Fruit fly (Drosophila melanogaster) whole organism, embryonic: ENCODE data around the gene CG42494.

Experiments
- Abd-B ChIP-seq: fragments of 200-800 bp; sonication (Bioruptor generic); optimal IDR thresholded peaks from 2 replicates; lab custom pipeline; 2018; ENCODE audit warnings: missing biosample characterization, mild to moderate bottlenecking, missing genetic modification characterization, moderate library complexity
- B-H1 ChIP-seq: fragments of 200-800 bp; sonication (Bioruptor generic); IDR thresholded peaks from 3 replicates; pipeline ENCODE4 v1.3.6; 2022; ENCODE audit warnings: missing biosample characterization, missing genetic modification characterization
- Bgb ChIP-seq: fragments of 200-800 bp; sonication (Bioruptor generic); IDR thresholded peaks from 2 replicates; pipeline ENCODE4 v1.3.6; 2022; ENCODE audit warnings: missing biosample characterization, missing genetic modification characterization; ENCODE audit not compliant: partially characterized antibody
- CG10274 ChIP-seq: fragments of 200-800 bp; sonication (Bioruptor generic); optimal IDR thresholded peaks from 3 replicates; lab custom pipeline; 2017; ENCODE audit warnings: missing biosample characterization, mild to moderate bottlenecking, missing genetic modification characterization
- CG11398 ChIP-seq: fragments of 200-800 bp; sonication (Bioruptor generic); optimal IDR thresholded peaks from 2 replicates; lab custom pipeline; 2016; ENCODE audit warnings: missing biosample characterization, missing genetic modification characterization
- CG12769 ChIP-seq: fragments of 200-800 bp; sonication (Bioruptor generic); optimal IDR thresholded peaks from 2 replicates; lab custom pipeline; 2019; ENCODE audit warnings: missing biosample characterization, mild to moderate bottlenecking, missing genetic modification characterization, moderate library complexity
- CG13775 ChIP-seq: fragments of 200-800 bp; sonication (Bioruptor generic); optimal IDR thresholded peaks from 3 replicates; lab custom pipeline; 2017; ENCODE audit warnings: missing biosample characterization, mild to moderate bottlenecking, missing genetic modification characterization
- CG14050 ChIP-seq: fragments of 200-800 bp; sonication (Bioruptor generic); IDR thresholded peaks from 3 replicates; pipeline ENCODE4 v1.3.6; 2022; ENCODE audit warnings: missing biosample characterization, missing genetic modification characterization
- CG1529 ChIP-seq: fragments of 200-800 bp; sonication (Bioruptor generic); optimal IDR thresholded peaks from 3 replicates; lab custom pipeline; 2018; ENCODE audit warnings: missing biosample characterization, missing genetic modification characterization
- CG1603 ChIP-seq: fragments of 200-800 bp; sonication (Bioruptor generic); optimal IDR thresholded peaks from 2 replicates; lab custom pipeline; 2019; ENCODE audit warnings: missing biosample characterization, mild to moderate bottlenecking, missing genetic modification characterization, moderate library complexity
- CG17612 ChIP-seq: fragments of 200-800 bp; sonication (Bioruptor generic); IDR thresholded peaks from 2 replicates; pipeline ENCODE4 v1.3.6; 2022; ENCODE audit warnings: missing biosample characterization, missing genetic modification characterization
- CG2120 ChIP-seq: fragments of 200-800 bp; sonication (Bioruptor generic); optimal IDR thresholded peaks from 3 replicates; lab custom pipeline; 2016; ENCODE audit warnings: missing biosample characterization, missing genetic modification characterization
- CG3065 ChIP-seq: fragments of 200-800 bp; sonication (Bioruptor generic); optimal IDR thresholded peaks from 2 replicates; lab custom pipeline; 2016; ENCODE audit warnings: missing biosample characterization, missing genetic modification characterization
- CG32767 ChIP-seq: fragments of 200-800 bp; sonication (Bioruptor generic); IDR thresholded peaks from 2 replicates; pipeline ENCODE4 v1.3.6; 2022; ENCODE audit warnings: missing biosample characterization, missing genetic modification characterization
- CG33213 ChIP-seq: fragments of 200-800 bp; sonication (Bioruptor generic); optimal IDR thresholded peaks from 3 replicates; lab custom pipeline; 2016; ENCODE audit warnings: missing biosample characterization, missing genetic modification characterization
- CG4360 ChIP-seq: fragments of 200-800 bp; sonication (Bioruptor generic); IDR thresholded peaks from 2 replicates; pipeline ENCODE4 v1.3.6; 2022; ENCODE audit warnings: missing biosample characterization, missing genetic modification characterization
- CG4820 ChIP-seq: fragments of 200-800 bp; sonication (Bioruptor generic); optimal IDR thresholded peaks from 3 replicates; lab custom pipeline; 2016; ENCODE audit warnings: missing biosample characterization, missing genetic modification characterization
- CG6854 ChIP-seq: fragments of 200-800 bp; sonication (Bioruptor generic); optimal IDR thresholded peaks from 3 replicates; lab custom pipeline; 2017; ENCODE audit warnings: missing biosample characterization, mild to moderate bottlenecking, missing genetic modification characterization
- CG7357 ChIP-seq: fragments of 200-800 bp; sonication (Bioruptor generic); IDR thresholded peaks from 3 replicates; pipeline ENCODE4 v1.3.6; 2022; ENCODE audit warnings: missing biosample characterization, missing genetic modification characterization
- CG7372 ChIP-seq: fragments of 200-800 bp; sonication (Bioruptor generic); IDR thresholded peaks from 2 replicates; pipeline ENCODE4 v1.3.6; 2022; ENCODE audit warnings: missing biosample characterization, missing genetic modification characterization
- CG7928 ChIP-seq: fragments of 200-800 bp; sonication (Bioruptor generic); optimal IDR thresholded peaks from 2 replicates; lab custom pipeline; 2017; ENCODE audit warnings: missing biosample characterization, mild to moderate bottlenecking, missing genetic modification characterization
- CG8765 ChIP-seq: fragments of 200-800 bp; sonication (Bioruptor generic); IDR thresholded peaks from 2 replicates; pipeline ENCODE4 v1.3.6; 2022; ENCODE audit warnings: missing biosample characterization, missing genetic modification characterization
- CG8944 ChIP-seq: fragments of 200-800 bp; sonication (Bioruptor generic); optimal IDR thresholded peaks from 3 replicates; lab custom pipeline; 2016; ENCODE audit warnings: missing biosample characterization, missing genetic modification characterization
- CG9932 ChIP-seq: fragments of 200-800 bp; sonication (Bioruptor generic); IDR thresholded peaks from 2 replicates; pipeline ENCODE4 v1.3.6; 2022; ENCODE audit warnings: missing biosample characterization, missing genetic modification characterization
- D19A ChIP-seq: fragments of 200-800 bp; optimal IDR thresholded peaks from 3 replicates; lab custom pipeline; 2019; ENCODE audit warnings: missing biosample characterization, mild to moderate bottlenecking, missing genetic modification characterization, moderate library complexity
- Dbx ChIP-seq: fragments of 200-800 bp; sonication (Bioruptor generic); IDR thresholded peaks from 3 replicates; pipeline ENCODE4 v1.3.6; 2022; ENCODE audit warnings: missing biosample characterization, missing genetic modification characterization
- Dfd ChIP-seq, 2 experiments: fragments of >200 bp; optimal IDR thresholded peaks; 2 replicates each; lab custom pipeline; 2017; ENCODE audit warnings: missing biosample characterization in 2 of 2, missing genetic modification characterization in 2 of 2
- Gug ChIP-seq: fragments of 200-800 bp; sonication (Bioruptor generic); IDR thresholded peaks from 4 replicates; pipeline ENCODE4 v1.3.6; 2022; ENCODE audit warnings: missing biosample characterization, missing genetic modification characterization
- H15 ChIP-seq: fragments of 200-800 bp; sonication (Bioruptor generic); IDR thresholded peaks from 3 replicates; pipeline ENCODE4 v1.3.6; 2022; ENCODE audit warnings: missing biosample characterization, missing genetic modification characterization
- Hr51 ChIP-seq, 2 experiments: fragments of 200-800 bp; sonication (Bioruptor generic); optimal IDR thresholded peaks; 2 replicates in 1 of 2; 3 replicates in 1 of 2; lab custom pipeline; 2016 to 2018; ENCODE audit warnings: missing biosample characterization in 2 of 2, missing genetic modification characterization in 2 of 2, mild to moderate bottlenecking in 1 of 2, moderate library complexity in 1 of 2
- Oli ChIP-seq: fragments of 200-800 bp; sonication (Bioruptor generic); optimal IDR thresholded peaks from 2 replicates; lab custom pipeline; 2018; ENCODE audit warnings: missing biosample characterization, mild to moderate bottlenecking, missing genetic modification characterization, moderate library complexity
- Opbp ChIP-seq: fragments of 200-800 bp; sonication (Bioruptor generic); IDR thresholded peaks from 3 replicates; pipeline ENCODE4 v1.3.6; 2022; ENCODE audit warnings: missing biosample characterization, missing genetic modification characterization; ENCODE audit not compliant: partially characterized antibody
- PHDP ChIP-seq: fragments of 200-800 bp; sonication (Bioruptor generic); optimal IDR thresholded peaks from 3 replicates; lab custom pipeline; 2018; ENCODE audit warnings: missing biosample characterization, mild to moderate bottlenecking, missing genetic modification characterization, moderate library complexity
- Ravus ChIP-seq: fragments of 200-800 bp; sonication (Bioruptor generic); IDR thresholded peaks from 2 replicates; pipeline ENCODE4 v1.3.6; 2022; ENCODE audit warnings: missing biosample characterization, missing genetic modification characterization
- bowl ChIP-seq: fragments of 200-800 bp; sonication (Bioruptor generic); IDR thresholded peaks from 2 replicates; pipeline ENCODE4 v1.3.6; 2022; ENCODE audit warnings: missing biosample characterization, missing genetic modification characterization
- br ChIP-seq: fragments of >200 bp; optimal IDR thresholded peaks from 2 replicates; lab custom pipeline; 2017
- cas ChIP-seq: fragments of 200-800 bp; sonication (Bioruptor generic); IDR thresholded peaks from 2 replicates; pipeline ENCODE4 v1.3.6; 2022; ENCODE audit warnings: missing biosample characterization, missing genetic modification characterization
- dati ChIP-seq: fragments of 200-800 bp; sonication (Bioruptor generic); IDR thresholded peaks from 2 replicates; pipeline ENCODE4 v1.3.6; 2022; ENCODE audit warnings: missing biosample characterization, missing genetic modification characterization
- en ChIP-seq: fragments of 200-800 bp; sonication (Bioruptor generic); optimal IDR thresholded peaks from 2 replicates; lab custom pipeline; 2016; ENCODE audit warnings: missing biosample characterization, missing genetic modification characterization
- gt ChIP-seq: fragments of 200-800 bp; sonication (Bioruptor generic); IDR thresholded peaks from 2 replicates; pipeline ENCODE4 v1.3.6; 2022; ENCODE audit warnings: missing biosample characterization, missing genetic modification characterization
- hb ChIP-seq: fragments of 200-800 bp; sonication (Bioruptor generic); IDR thresholded peaks from 3 replicates; pipeline ENCODE4 v1.3.6; 2022; ENCODE audit warnings: missing biosample characterization, missing genetic modification characterization; ENCODE audit not compliant: partially characterized antibody
- jigr1 ChIP-seq: fragments of 200-800 bp; sonication (Bioruptor generic); IDR thresholded peaks from 3 replicates; pipeline ENCODE4 v1.3.6; 2022; ENCODE audit warnings: missing biosample characterization, missing genetic modification characterization
- klu ChIP-seq: fragments of 200-800 bp; sonication (Bioruptor generic); IDR thresholded peaks from 2 replicates; pipeline ENCODE4 v1.3.6; 2022; ENCODE audit warnings: missing biosample characterization, missing genetic modification characterization
- lab ChIP-seq: fragments of 200-800 bp; sonication (Bioruptor generic); optimal IDR thresholded peaks from 3 replicates; lab custom pipeline; 2017; ENCODE audit warnings: missing biosample characterization, missing genetic modification characterization, mild to moderate bottlenecking, moderate library complexity, missing genetic modification reagents
- odd ChIP-seq: fragments of 200-800 bp; sonication (Bioruptor generic); optimal IDR thresholded peaks from 2 replicates; lab custom pipeline; 2017; ENCODE audit warnings: missing biosample characterization, mild to moderate bottlenecking, missing genetic modification characterization
- row ChIP-seq: fragments of 200-800 bp; sonication (Bioruptor generic); IDR thresholded peaks from 3 replicates; pipeline ENCODE4 v1.3.6; 2022; ENCODE audit warnings: missing biosample characterization, missing genetic modification characterization
- sens ChIP-seq: fragments of 200-800 bp; sonication (Bioruptor generic); peaks from one replicate; lab custom pipeline; 2016; ENCODE audit warnings: missing biosample characterization, missing genetic modification characterization
- sqz ChIP-seq: fragments of 200-800 bp; sonication (Bioruptor generic); optimal IDR thresholded peaks from 3 replicates; lab custom pipeline; 2018; ENCODE audit warnings: missing biosample characterization, mild to moderate bottlenecking, missing genetic modification characterization
- tin ChIP-seq: fragments of 200-800 bp; sonication (Bioruptor generic); optimal IDR thresholded peaks from 3 replicates; lab custom pipeline; 2016; ENCODE audit warnings: missing biosample characterization, missing genetic modification characterization
- wdn ChIP-seq: fragments of 200-800 bp; sonication (Bioruptor generic); IDR thresholded peaks from 2 replicates; pipeline ENCODE4 v1.3.6; 2022; ENCODE audit warnings: missing biosample characterization, missing genetic modification characterization

CG42494 gene

DNA sequence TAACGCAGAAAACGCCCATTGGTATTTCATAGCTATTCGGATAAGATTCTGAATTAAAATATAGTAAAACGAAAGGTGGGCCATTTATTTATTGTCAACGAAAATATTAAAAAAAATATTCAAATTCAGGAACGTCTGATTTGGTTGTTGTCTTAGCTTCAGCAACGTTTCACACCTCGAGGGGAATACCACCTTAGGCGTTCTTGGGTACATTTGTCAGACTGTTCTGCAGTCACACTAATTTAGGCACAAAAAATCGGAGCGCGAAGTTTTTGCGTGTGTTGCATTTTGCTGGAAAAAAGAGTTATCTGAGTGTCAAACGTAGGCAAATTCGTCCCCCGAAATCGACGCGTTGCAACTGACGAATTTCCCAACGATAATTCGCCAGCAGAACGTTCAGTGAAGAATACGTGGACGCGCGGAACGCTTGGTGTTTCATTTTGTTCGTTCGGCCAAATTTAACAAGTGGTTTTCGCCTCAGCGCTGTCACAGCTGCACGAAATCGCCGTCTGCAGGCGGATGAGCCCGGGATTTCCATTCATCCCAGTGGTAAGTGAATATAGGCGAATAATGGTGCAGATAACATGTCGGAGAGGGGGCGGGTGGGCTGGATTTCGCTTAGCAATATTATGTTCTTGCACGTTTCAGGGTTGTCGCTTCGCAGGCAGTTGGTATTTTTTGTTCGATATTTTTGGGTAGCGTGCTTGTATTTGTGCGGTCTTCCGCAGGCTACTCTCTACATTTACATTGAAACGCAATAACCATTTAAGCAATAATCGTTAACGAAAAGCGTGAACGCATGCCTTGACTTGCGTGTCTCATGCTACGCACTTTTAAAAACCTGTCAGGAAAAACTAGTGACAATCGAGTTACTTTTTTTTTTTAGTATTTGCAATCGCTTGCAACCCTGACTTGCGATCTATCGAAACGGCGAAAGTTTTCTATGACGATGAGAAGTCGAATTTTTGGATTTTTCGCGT, 40.8 kb downstream of the CG42494 start, which contains the start of gene Larp4B (continued):
- TF ChIP-seq lab (GFP tag; lab: Kevin White, UChicago) (no peak), CG17612 (GFP tag; lab: Robert Waterston, UW) (no peak), Abd-B (GFP tag; lab: Kevin White, UChicago) (no peak), CG9932 (peak; percentile 50), CG14050 (GFP tag; lab: Robert Waterston, UW) (no peak), CG3065 (GFP tag; lab: Kevin White, UChicago) (no peak), cas (GFP tag; lab: Robert Waterston, UW) (no peak), gt (GFP tag; lab: Robert Waterston, UW) (no peak), sqz (peak; percentile 77), br (no peak), CG4360 (peak; percentile 18; the same call in 1 of the 2 replicates), Opbp (peak; percentile 35; the same call in 2 of the 3 replicates), CG1603 (tag; lab: Kevin White, UChicago) (no peak), CG1529 (GFP tag; lab: Kevin White, UChicago) (no peak), row (GFP tag; lab: Robert Waterston, UW) (peak; percentile 62), CG2120 (peak; percentile 48), CG6854 (GFP tag; lab: Kevin White, UChicago) (no peak), CG12769 (no peak), CG4820 (GFP tag; lab: Kevin White, UChicago) (no peak), en (GFP tag; lab: Kevin White, UChicago) (no peak), CG7372 (GFP tag; lab: Robert Waterston, UW) (no peak), CG32767 (GFP tag; lab: Robert Waterston, UW) (no peak), B-H1 (no peak), tin (GFP tag; lab: Kevin White, UChicago) (no peak), CG33213 (GFP tag; lab: Kevin White, UChicago) (peak; percentile 80), klu (GFP tag; lab: Robert Waterston, UW) (no peak), Oli (tag; lab: Kevin White, UChicago) (no peak), Hr51 (GFP tag; optimal IDR thresholded peaks at IDR 0.05; lab: Kevin White, UChicago) (no peak), CG7357 (GFP tag; lab: Robert Waterston, UW) (0 out of 3 replicates have a peak, but pooled peaks have one; percentile 21), hb (GFP tag; lab: Robert Waterston, UW) (no peak), Ravus (no peak), jigr1 (GFP tag; lab: Robert Waterston, UW) (no peak), H15 (GFP tag; lab: Robert Waterston, UW) (no peak), odd (no peak), CG13775 (GFP tag; lab: Kevin White, UChicago) (peak; percentile 37), sens (GFP tag; lab: Kevin White, UChicago) (peak; percentile 80), CG8765 (no peak), CG11398 (no peak), PHDP (tag; lab: Kevin White, UChicago) (peak; percentile 2), CG7928 (GFP tag; lab: Kevin White, UChicago) (peak; percentile 41), wdn (no peak), Gug (GFP tag; lab: Robert Waterston, UW) (no peak), Dfd (GFP tag; optimal IDR thresholded peaks at IDR 0.05; lab: Kevin White, UChicago) (no peak), CG10274 (GFP tag; lab: Kevin White, UChicago) (no peak), Bgb (GFP tag; lab: Robert Waterston, UW) (no peak), dati (GFP tag; lab: Robert Waterston, UW) (no peak), CG8944 (GFP tag; lab: Kevin White, UChicago) (no peak), D19A (tag; lab: Kevin White, UChicago) (no peak), Dbx (GFP tag; lab: Robert Waterston, UW) (peak; percentile 44; the same call in 1 of the 3 replicates), bowl (GFP tag; lab: Robert Waterston, UW) (no peak)
